Worm (Caenorhabditis elegans) whole organism, midembryonic: ENCODE results near the gene rps-25.

Experiments
- T22C8.4 ChIP-seq: fragments of 200-800 bp; sonication (Bioruptor generic); IDR thresholded peaks from 2 replicates; pipeline ENCODE4 v1.3.6; 2022; ENCODE audit warnings: missing genetic modification characterization, missing compliant biosample characterization
- cog-1 ChIP-seq: sonication (generic microtip); optimal IDR thresholded peaks from 2 replicates; lab custom pipeline; 2016; ENCODE audit warnings: missing genetic modification characterization, missing compliant biosample characterization
- flt-1 ChIP-seq: fragments of 200-800 bp; sonication (Bioruptor generic); IDR thresholded peaks from 2 replicates; pipeline ENCODE4 v1.3.6; 2022; ENCODE audit warnings: missing genetic modification characterization, missing compliant biosample characterization
- klf-2 ChIP-seq: fragments of 200-800 bp; sonication (Bioruptor generic); conservative IDR thresholded peaks from 2 replicates; pipeline ENCODE4 v1.3.6; 2022; ENCODE audit warnings: missing genetic modification reagents, missing genetic modification characterization, missing compliant biosample characterization
- med-1 ChIP-seq: sonication (generic microtip); optimal IDR thresholded peaks from 2 replicates; lab custom pipeline; 2017; ENCODE audit warnings: missing genetic modification characterization, mild to moderate bottlenecking, missing compliant biosample characterization, antibody characterized with exemption, missing genetic modification reagents; ENCODE audit not compliant: insufficient read depth
- ref-1 ChIP-seq: fragments of 200-800 bp; sonication (Bioruptor generic); conservative IDR thresholded peaks from 2 replicates; pipeline ENCODE4 v1.3.6; 2022; ENCODE audit warnings: missing genetic modification reagents, missing genetic modification characterization, missing compliant biosample characterization
- tab-1 ChIP-seq: fragments of 200-800 bp; sonication (Bioruptor generic); IDR thresholded peaks from 2 replicates; pipeline ENCODE4 v1.3.6; 2022; ENCODE audit warnings: missing genetic modification characterization, missing compliant biosample characterization
- ztf-23 ChIP-seq: fragments of 200-800 bp; sonication (Bioruptor generic); IDR thresholded peaks from 2 replicates; pipeline ENCODE4 v1.3.6; 2022; ENCODE audit warnings: missing genetic modification reagents, missing genetic modification characterization, missing compliant biosample characterization
- ztf-29 ChIP-seq: fragments of 200-800 bp; sonication (Bioruptor generic); IDR thresholded peaks from 2 replicates; pipeline ENCODE4 v1.3.6; 2022; ENCODE audit warnings: missing genetic modification reagents, missing genetic modification characterization, missing compliant biosample characterization

The rps-25 gene

ce11 chrIV:5930345-5930744, 17.1 kb downstream of the rps-25 start, which contains the start of gene lin-33:
Gene lin-33 (plus strand): TSS chrIV:5930645.
- no peak for TF ChIP-seq T22C8.4
- TF ChIP-seq flt-1 (GFP tag; lab: Robert Waterston, UW): no peak
- no peak for TF ChIP-seq ref-1 (GFP tag; lab: Robert Waterston, UW)
- no peak for TF ChIP-seq med-1 (GFP tag; lab: Kevin White, UChicago)
- TF ChIP-seq ztf-29: no peak
- no peak for TF ChIP-seq cog-1
- TF ChIP-seq tab-1 (GFP tag; lab: Robert Waterston, UW): no peak
- no peak for TF ChIP-seq ztf-23 (GFP tag; lab: Robert Waterston, UW)

- TF ChIP-seq klf-2 (GFP tag; lab: Robert Waterston, UW): no peak
- TF ChIP-seq ref-1 (GFP tag; lab: Robert Waterston, UW): no peak
- no peak for TF ChIP-seq ztf-23 (GFP tag; lab: Robert Waterston, UW)
- TF ChIP-seq med-1 (GFP tag; lab: Kevin White, UChicago): no peak
- no peak for TF ChIP-seq T22C8.4
- no peak for TF ChIP-seq cog-1
- TF ChIP-seq tab-1 (GFP tag; lab: Robert Waterston, UW): no peak
- no peak for TF ChIP-seq flt-1 (GFP tag; lab: Robert Waterston, UW)
- no peak for TF ChIP-seq ztf-29
Measured at ce11 chrIV:5928957-5929356, 18.4 kb downstream of the rps-25 start.

- TF ChIP-seq flt-1 (GFP tag; lab: Robert Waterston, UW): no peak
- TF ChIP-seq med-1 (GFP tag; lab: Kevin White, UChicago): no peak
- no peak for TF ChIP-seq cog-1
- no peak for TF ChIP-seq ref-1 (GFP tag; lab: Robert Waterston, UW)
- TF ChIP-seq ztf-29: no peak
- TF ChIP-seq tab-1 (GFP tag; lab: Robert Waterston, UW): no peak
Measured at ce11 chrIV:5927805-5928204, 19.6 kb downstream of the rps-25 start.

- TF ChIP-seq ztf-29 (no peak), cog-1 (peak; percentile 20)
Measured at ce11 chrIV:5926643-5927042, 20.8 kb downstream of the rps-25 start.

- TF ChIP-seq ref-1 (GFP tag; lab: Robert Waterston, UW): no peak
- no peak for TF ChIP-seq tab-1 (GFP tag; lab: Robert Waterston, UW)
- TF ChIP-seq med-1 (GFP tag; lab: Kevin White, UChicago): no peak
- TF ChIP-seq T22C8.4: no peak
- TF ChIP-seq cog-1: no peak
- TF ChIP-seq ztf-23 (GFP tag; lab: Robert Waterston, UW): no peak
- TF ChIP-seq flt-1 (GFP tag; lab: Robert Waterston, UW): no peak
- TF ChIP-seq klf-2 (GFP tag; lab: Robert Waterston, UW): no peak
- TF ChIP-seq ztf-29: no peak
Measured at ce11 chrIV:5924241-5924640, 23.2 kb downstream of the rps-25 start.

- TF ChIP-seq ref-1 (GFP tag; lab: Robert Waterston, UW) (no peak), flt-1 (GFP tag; lab: Robert Waterston, UW) (no peak)
Measured at ce11 chrIV:5923112-5923511, 24.3 kb downstream of the rps-25 start.

ce11 chrIV:5917026-5917425, 30.4 kb downstream of the rps-25 start, which contains the start of gene dhhc-13:
Gene dhhc-13 (plus strand): TSS chrIV:5917326.
- no peak for TF ChIP-seq ztf-23 (GFP tag; lab: Robert Waterston, UW)
- TF ChIP-seq tab-1 (GFP tag; lab: Robert Waterston, UW): no peak
- TF ChIP-seq klf-2 (GFP tag; lab: Robert Waterston, UW): no peak
- TF ChIP-seq ztf-29: no peak
- TF ChIP-seq ref-1 (GFP tag; lab: Robert Waterston, UW): no peak
- TF ChIP-seq cog-1: no peak
- TF ChIP-seq med-1 (GFP tag; lab: Kevin White, UChicago): no peak
- no peak for TF ChIP-seq flt-1 (GFP tag; lab: Robert Waterston, UW)
- no peak for TF ChIP-seq T22C8.4

- TF ChIP-seq cog-1 (no peak), med-1 (GFP tag; lab: Kevin White, UChicago) (no peak), tab-1 (GFP tag; lab: Robert Waterston, UW) (no peak), klf-2 (GFP tag; lab: Robert Waterston, UW) (no peak), flt-1 (GFP tag; lab: Robert Waterston, UW) (no peak), ztf-23 (GFP tag; lab: Robert Waterston, UW) (no peak), ztf-29 (no peak), ref-1 (GFP tag; lab: Robert Waterston, UW) (no peak), T22C8.4 (no peak)
Measured at ce11 chrIV:5915152-5915551, 32.3 kb downstream of the rps-25 start.

- TF ChIP-seq flt-1 (GFP tag; lab: Robert Waterston, UW): no peak
- no peak for TF ChIP-seq ztf-29
- no peak for TF ChIP-seq cog-1
- TF ChIP-seq ztf-23 (GFP tag; lab: Robert Waterston, UW): no peak
- no peak for TF ChIP-seq med-1 (GFP tag; lab: Kevin White, UChicago)
- TF ChIP-seq T22C8.4: no peak
- TF ChIP-seq klf-2 (GFP tag; lab: Robert Waterston, UW): no peak
- TF ChIP-seq ref-1 (GFP tag; lab: Robert Waterston, UW): no peak
- no peak for TF ChIP-seq tab-1 (GFP tag; lab: Robert Waterston, UW)
Measured at ce11 chrIV:5903305-5903778, 44.1 kb downstream of the rps-25 start, which contains the start of gene H04M03.12. Gene H04M03.12 (minus strand): TSS chrIV:5903355.

ce11 chrIV:5902730-5903129, 44.7 kb downstream of the rps-25 start:
- no peak for TF ChIP-seq cog-1
- TF ChIP-seq med-1 (GFP tag; lab: Kevin White, UChicago): no peak
- no peak for TF ChIP-seq flt-1 (GFP tag; lab: Robert Waterston, UW)
- no peak for TF ChIP-seq ref-1 (GFP tag; lab: Robert Waterston, UW)
- no peak for TF ChIP-seq klf-2 (GFP tag; lab: Robert Waterston, UW)
- TF ChIP-seq ztf-29: no peak
- TF ChIP-seq tab-1 (GFP tag; lab: Robert Waterston, UW): no peak
- no peak for TF ChIP-seq ztf-23 (GFP tag; lab: Robert Waterston, UW)
- no peak for TF ChIP-seq T22C8.4
